Fruit fly (Drosophila melanogaster): ENCODE measurements around the gene CG44774.

DNA sequence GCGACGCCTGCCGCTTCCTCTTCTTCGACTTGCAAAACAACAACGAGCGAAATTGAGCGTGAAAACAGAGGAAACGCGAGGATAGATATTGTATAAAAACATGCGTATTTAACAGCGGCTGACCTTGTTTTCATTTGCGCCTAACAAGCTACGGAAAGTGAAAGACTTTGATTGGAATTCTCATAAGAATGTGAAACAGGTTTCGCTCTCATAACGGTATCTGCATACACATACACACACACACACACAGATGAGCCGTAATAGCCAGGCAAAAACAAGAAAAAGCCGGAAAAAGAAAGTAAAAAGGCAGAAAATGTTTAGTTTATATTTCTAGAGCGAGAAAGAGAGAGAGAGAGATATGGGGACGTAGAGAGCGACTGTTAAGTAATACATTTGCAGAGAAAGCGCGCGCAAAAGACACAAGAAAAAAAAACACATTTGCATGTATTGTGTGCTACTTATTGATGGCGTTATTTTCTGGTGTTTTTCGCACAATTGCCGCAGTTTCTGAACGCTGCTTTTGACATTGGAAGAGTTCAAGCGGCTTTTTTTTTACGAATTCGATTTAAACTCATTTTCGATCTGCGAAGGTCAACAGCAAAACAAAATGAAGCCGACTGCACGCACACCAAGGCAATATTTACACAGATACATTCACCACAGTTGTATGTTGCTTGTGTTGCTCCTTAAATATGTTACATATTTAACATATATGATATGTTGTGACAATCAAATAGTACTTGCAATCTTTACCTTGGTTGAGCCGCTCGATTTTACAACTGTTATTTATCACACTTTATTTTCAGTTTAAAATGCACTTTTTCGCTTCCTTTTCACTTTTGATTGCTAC is 458 bp downstream of the CG44774 start:
- TF ChIP-seq Myc (optimal IDR thresholded peaks at IDR 0.05) (no peak), Sin3A (optimal IDR thresholded peaks at IDR 0.05) (no peak), psq (optimal IDR thresholded peaks at IDR 0.05) (peak; percentile 7), insv (optimal IDR thresholded peaks at IDR 0.05) (no peak)
